Worm (Caenorhabditis elegans) whole organism, mixed stage, embryonic: ENCODE results near the gene dohh-1.

Source experiments
- M03D4.4 ChIP-seq: sonication (generic microtip); optimal IDR thresholded peaks from 2 replicates; lab custom pipeline; 2017; ENCODE audit warnings: mild to moderate bottlenecking, missing genetic modification characterization, missing compliant biosample characterization
- bed-3 ChIP-seq: fragments of 200-800 bp; sonication (Bioruptor generic); optimal IDR thresholded peaks from 3 replicates; lab custom pipeline; 2018; ENCODE audit warnings: mild to moderate bottlenecking, missing genetic modification characterization, moderate library complexity, missing compliant biosample characterization
- blmp-1 ChIP-seq: fragments of 150-350 bp; optimal IDR thresholded peaks from 2 replicates; lab custom pipeline; 2014; ENCODE audit warnings: missing biosample characterization, missing genetic modification characterization
- ceh-43 ChIP-seq: fragments of 200-800 bp; sonication (Bioruptor generic); optimal IDR thresholded peaks from 2 replicates; lab custom pipeline; 2018; ENCODE audit warnings: mild to moderate bottlenecking, missing genetic modification characterization, moderate library complexity, missing compliant biosample characterization
- ceh-83 ChIP-seq: fragments of 200-800 bp; sonication (Bioruptor generic); optimal IDR thresholded peaks from 2 replicates; lab custom pipeline; 2018; ENCODE audit warnings: mild to moderate bottlenecking, missing genetic modification characterization, missing compliant biosample characterization
- ces-1 ChIP-seq: fragments of 150-350 bp; optimal IDR thresholded peaks from 2 replicates; lab custom pipeline; 2014; ENCODE audit warnings: missing biosample characterization, missing genetic modification reagents, missing genetic modification characterization
- cnd-1 ChIP-seq: fragments of 200-800 bp; sonication (Bioruptor generic); optimal IDR thresholded peaks from 2 replicates; lab custom pipeline; 2018; ENCODE audit warnings: mild to moderate bottlenecking, missing genetic modification characterization, missing compliant biosample characterization
- elt-1 ChIP-seq: sonication (generic microtip); optimal IDR thresholded peaks from 2 replicates; lab custom pipeline; 2017; ENCODE audit warnings: missing genetic modification characterization, mild to moderate bottlenecking, missing compliant biosample characterization, antibody characterized with exemption, moderate library complexity, borderline replicate concordance; ENCODE audit not compliant: insufficient read depth
- elt-3 ChIP-seq: fragments of 150-350 bp; optimal IDR thresholded peaks from 2 replicates; lab custom pipeline; 2014; ENCODE audit warnings: missing biosample characterization, missing genetic modification characterization
- flh-1 ChIP-seq: fragments of 200-800 bp; sonication (Bioruptor generic); optimal IDR thresholded peaks from 2 replicates; lab custom pipeline; 2018; ENCODE audit warnings: mild to moderate bottlenecking, missing genetic modification characterization, moderate library complexity, missing compliant biosample characterization
- ham-2 ChIP-seq: fragments of 200-800 bp; sonication (Bioruptor generic); optimal IDR thresholded peaks from 2 replicates; lab custom pipeline; 2018; ENCODE audit warnings: mild to moderate bottlenecking, missing genetic modification characterization, missing compliant biosample characterization
- hlh-1 ChIP-seq: fragments of 150-350 bp; optimal IDR thresholded peaks from 2 replicates; lab custom pipeline; 2014; ENCODE audit warnings: missing biosample characterization, missing genetic modification reagents, missing genetic modification characterization
- lin-13 ChIP-seq: fragments of 150-350 bp; optimal IDR thresholded peaks from 2 replicates; lab custom pipeline; 2014; ENCODE audit warnings: missing biosample characterization, missing genetic modification characterization
- lin-32 ChIP-seq: fragments of 200-800 bp; sonication (Bioruptor generic); optimal IDR thresholded peaks from 2 replicates; lab custom pipeline; 2018; ENCODE audit warnings: mild to moderate bottlenecking, missing genetic modification characterization, missing compliant biosample characterization
- lsy-2 ChIP-seq: fragments of 150-350 bp; optimal IDR thresholded peaks from 2 replicates; lab custom pipeline; 2014; ENCODE audit warnings: missing biosample characterization, missing genetic modification characterization
- mab-5 ChIP-seq: fragments of 150-350 bp; optimal IDR thresholded peaks from 2 replicates; lab custom pipeline; 2014; ENCODE audit warnings: missing biosample characterization, missing genetic modification characterization
- mep-1 ChIP-seq: fragments of 150-350 bp; optimal IDR thresholded peaks from 2 replicates; lab custom pipeline; 2017; ENCODE audit warnings: missing biosample characterization, missing genetic modification reagents, missing genetic modification characterization, inconsistent platforms
- mls-2 ChIP-seq: sonication (generic microtip); optimal IDR thresholded peaks from 2 replicates; lab custom pipeline; 2016; ENCODE audit warnings: mild to moderate bottlenecking, missing genetic modification characterization, moderate library complexity, missing compliant biosample characterization
- nhr-12 ChIP-seq: fragments of 150-350 bp; optimal IDR thresholded peaks from 2 replicates; lab custom pipeline; 2014; ENCODE audit warnings: missing biosample characterization, missing genetic modification characterization
- nhr-2 ChIP-seq: fragments of 150-350 bp; optimal IDR thresholded peaks from 2 replicates; lab custom pipeline; 2014; ENCODE audit warnings: missing biosample characterization, missing genetic modification characterization
- nhr-28 ChIP-seq: fragments of 150-350 bp; optimal IDR thresholded peaks from 2 replicates; lab custom pipeline; 2014; ENCODE audit warnings: missing biosample characterization, missing genetic modification characterization
- pha-4 ChIP-seq: fragments of 150-350 bp; optimal IDR thresholded peaks from 2 replicates; lab custom pipeline; 2018; ENCODE audit warnings: missing biosample characterization, missing genetic modification reagents, missing genetic modification characterization
- sem-2 ChIP-seq: fragments of 200-800 bp; sonication (Bioruptor generic); optimal IDR thresholded peaks from 2 replicates; lab custom pipeline; 2018; ENCODE audit warnings: mild to moderate bottlenecking, missing genetic modification characterization, missing compliant biosample characterization
- snpc-4 ChIP-seq: fragments of 150-350 bp; optimal IDR thresholded peaks from 2 replicates; lab custom pipeline; 2014; ENCODE audit warnings: missing biosample characterization, missing genetic modification characterization
- sptf-1 ChIP-seq: sonication (generic microtip); optimal IDR thresholded peaks from 2 replicates; lab custom pipeline; 2017; ENCODE audit warnings: mild to moderate bottlenecking, missing genetic modification characterization, moderate library complexity, missing compliant biosample characterization
- tbx-8 ChIP-seq: fragments of 200-800 bp; sonication (Bioruptor generic); optimal IDR thresholded peaks from 2 replicates; lab custom pipeline; 2018; ENCODE audit warnings: mild to moderate bottlenecking, missing genetic modification characterization, moderate library complexity, missing compliant biosample characterization
- unc-120 ChIP-seq: sonication (generic microtip); optimal IDR thresholded peaks from 2 replicates; lab custom pipeline; 2017; ENCODE audit warnings: missing genetic modification characterization, missing compliant biosample characterization; ENCODE audit not compliant: poor library complexity, severe bottlenecking
- unc-39 ChIP-seq: fragments of 150-350 bp; optimal IDR thresholded peaks from 2 replicates; lab custom pipeline; 2014; ENCODE audit warnings: missing biosample characterization, missing genetic modification characterization
- zip-8 ChIP-seq: fragments of 150-350 bp; optimal IDR thresholded peaks from 2 replicates; lab custom pipeline; 2014; ENCODE audit warnings: missing biosample characterization, missing genetic modification characterization
- ztf-11 ChIP-seq: fragments of 150-350 bp; optimal IDR thresholded peaks from 2 replicates; lab custom pipeline; 2014; ENCODE audit warnings: missing biosample characterization, missing genetic modification characterization

Gene dohh-1

ce11 chrII:10579655-10580054 is at the start of gene dohh-1:
TSS of gene dohh-1 (plus strand) at chrII:10579955.
- TF ChIP-seq mls-2 (tag; lab: Kevin White, UChicago) (no peak), hlh-1 (tag; lab: Kevin White, UChicago) (no peak), lsy-2 (tag; lab: Kevin White, UChicago) (no peak), ham-2 (GFP tag; lab: Kevin White, UChicago) (no peak), ztf-11 (tag; lab: Kevin White, UChicago) (no peak), nhr-28 (tag; lab: Kevin White, UChicago) (no peak), bed-3 (GFP tag; lab: Kevin White, UChicago) (no peak), mep-1 (no peak), ceh-43 (GFP tag; lab: Kevin White, UChicago) (no peak), unc-120 (tag; lab: Kevin White, UChicago) (no peak), sem-2 (no peak), mab-5 (tag; lab: Kevin White, UChicago) (no peak), cnd-1 (tag; lab: Kevin White, UChicago) (no peak), flh-1 (no peak)

ce11 chrII:10530907-10531306 is 48.8 kb upstream of the dohh-1 start:
- no peak for TF ChIP-seq hlh-1 (tag; lab: Kevin White, UChicago)
- no peak for TF ChIP-seq ztf-11 (tag; lab: Kevin White, UChicago)
- TF ChIP-seq mep-1, result no peak
- no peak for TF ChIP-seq ham-2 (GFP tag; lab: Kevin White, UChicago)
- TF ChIP-seq ceh-43 (GFP tag; lab: Kevin White, UChicago), result no peak
- TF ChIP-seq elt-1, result no peak
- TF ChIP-seq sem-2, result no peak
- no peak for TF ChIP-seq mls-2 (tag; lab: Kevin White, UChicago)
- no peak for TF ChIP-seq unc-39 (tag; lab: Kevin White, UChicago)
- TF ChIP-seq ces-1 (GFP tag; lab: Kevin White, UChicago), result no peak
- TF ChIP-seq ceh-83 (GFP tag; lab: Kevin White, UChicago), result no peak
- TF ChIP-seq elt-3 (tag; lab: Kevin White, UChicago), result no peak
- TF ChIP-seq tbx-8 (GFP tag; lab: Kevin White, UChicago), result no peak
- no peak for TF ChIP-seq snpc-4
- no peak for TF ChIP-seq unc-120 (tag; lab: Kevin White, UChicago)

- no peak for TF ChIP-seq mls-2 (tag; lab: Kevin White, UChicago)
- TF ChIP-seq hlh-1 (tag; lab: Kevin White, UChicago), result no peak
- TF ChIP-seq bed-3 (GFP tag; lab: Kevin White, UChicago), result no peak
- no peak for TF ChIP-seq nhr-2 (tag; lab: Kevin White, UChicago)
- TF ChIP-seq mep-1, result no peak
- no peak for TF ChIP-seq tbx-8 (GFP tag; lab: Kevin White, UChicago)
- TF ChIP-seq lin-32 (GFP tag; lab: Kevin White, UChicago), result no peak
- no peak for TF ChIP-seq ham-2 (GFP tag; lab: Kevin White, UChicago)
- no peak for TF ChIP-seq unc-120 (tag; lab: Kevin White, UChicago)
- no peak for TF ChIP-seq elt-1
- TF ChIP-seq blmp-1 (tag; lab: Kevin White, UChicago), result no peak
- no peak for TF ChIP-seq M03D4.4 (tag; lab: Kevin White, UChicago)
- TF ChIP-seq nhr-28 (tag; lab: Kevin White, UChicago), result no peak
- no peak for TF ChIP-seq zip-8 (tag; lab: Kevin White, UChicago)
- TF ChIP-seq elt-3 (tag; lab: Kevin White, UChicago), result no peak
- no peak for TF ChIP-seq lin-13 (tag; lab: Kevin White, UChicago)
- no peak for TF ChIP-seq ztf-11 (tag; lab: Kevin White, UChicago)
These were observed 48.2 kb upstream of the dohh-1 start for ce11 chrII:10531604-10532003.

ce11 chrII:10533985-10534384 is 45.8 kb upstream of the dohh-1 start:
- TF ChIP-seq unc-120 (tag; lab: Kevin White, UChicago) (no peak), tbx-8 (GFP tag; lab: Kevin White, UChicago) (no peak), blmp-1 (tag; lab: Kevin White, UChicago) (no peak), hlh-1 (tag; lab: Kevin White, UChicago) (no peak), bed-3 (GFP tag; lab: Kevin White, UChicago) (no peak), flh-1 (no peak), ztf-11 (tag; lab: Kevin White, UChicago) (no peak), sptf-1 (tag; lab: Kevin White, UChicago) (no peak), snpc-4 (no peak)

- no peak for TF ChIP-seq mep-1
- TF ChIP-seq pha-4 (tag; lab: Kevin White, UChicago), result no peak
- no peak for TF ChIP-seq tbx-8 (GFP tag; lab: Kevin White, UChicago)
- no peak for TF ChIP-seq M03D4.4 (tag; lab: Kevin White, UChicago)
- TF ChIP-seq ceh-43 (GFP tag; lab: Kevin White, UChicago), result no peak
- TF ChIP-seq nhr-12 (tag; lab: Kevin White, UChicago), result no peak
- no peak for TF ChIP-seq sptf-1 (tag; lab: Kevin White, UChicago)
- no peak for TF ChIP-seq hlh-1 (tag; lab: Kevin White, UChicago)
- TF ChIP-seq mls-2 (tag; lab: Kevin White, UChicago), result no peak
- TF ChIP-seq ceh-83 (GFP tag; lab: Kevin White, UChicago), result no peak
- no peak for TF ChIP-seq ces-1 (GFP tag; lab: Kevin White, UChicago)
- no peak for TF ChIP-seq ztf-11 (tag; lab: Kevin White, UChicago)
- TF ChIP-seq, all 35 proteins: peak for 0
These were observed 42.2 kb upstream of the dohh-1 start, which contains the start of gene R166.2 for ce11 chrII:10537571-10537970. TSS of gene R166.2 (minus strand) at chrII:10537671.
